Fruit fly (Drosophila melanogaster) whole organism, embryonic: ENCODE results near the gene Polr1D.

Experiments used
- Aef1 ChIP-seq: fragments of 200-800 bp; sonication (Bioruptor generic); IDR thresholded peaks from 3 replicates; pipeline ENCODE4 v1.3.6; 2022; ENCODE audit warnings: missing biosample characterization, missing genetic modification characterization
- BtbVII ChIP-seq: fragments of 200-800 bp; sonication (Bioruptor generic); optimal IDR thresholded peaks from 3 replicates; lab custom pipeline; 2017; ENCODE audit warnings: missing biosample characterization, mild to moderate bottlenecking, missing genetic modification characterization
- C15 ChIP-seq: fragments of 200-800 bp; sonication (Bioruptor generic); IDR thresholded peaks from 3 replicates; pipeline ENCODE4 v1.3.6; 2022; ENCODE audit warnings: missing biosample characterization, missing genetic modification characterization
- CG11695 ChIP-seq: fragments of 200-800 bp; sonication (Bioruptor generic); IDR thresholded peaks from 3 replicates; pipeline ENCODE4 v1.3.6; 2022; ENCODE audit warnings: missing biosample characterization, missing genetic modification characterization
- CG14014 ChIP-seq: fragments of 200-800 bp; sonication (Bioruptor generic); IDR thresholded peaks from 2 replicates; pipeline ENCODE4 v1.3.6; 2022; ENCODE audit warnings: missing biosample characterization, missing genetic modification characterization
- CG14710 ChIP-seq: fragments of 200-800 bp; sonication (Bioruptor generic); optimal IDR thresholded peaks from 3 replicates; lab custom pipeline; 2019; ENCODE audit warnings: missing biosample characterization, mild to moderate bottlenecking, missing genetic modification characterization, moderate library complexity
- CG14860 ChIP-seq: fragments of 200-800 bp; sonication (Bioruptor generic); IDR thresholded peaks from 3 replicates; pipeline ENCODE4 v1.3.6; 2022; ENCODE audit warnings: missing biosample characterization, missing genetic modification characterization; ENCODE audit not compliant: partially characterized antibody
- CG17385 ChIP-seq: fragments of 200-800 bp; sonication (Bioruptor generic); optimal IDR thresholded peaks from 3 replicates; lab custom pipeline; 2018; ENCODE audit warnings: missing biosample characterization, mild to moderate bottlenecking, missing genetic modification characterization
- CG2678 ChIP-seq: fragments of 200-800 bp; sonication (Bioruptor generic); optimal IDR thresholded peaks from 3 replicates; lab custom pipeline; 2019; ENCODE audit warnings: missing biosample characterization, mild to moderate bottlenecking, missing genetic modification characterization, moderate library complexity
- CG30431 ChIP-seq: fragments of 200-800 bp; sonication (Bioruptor generic); optimal IDR thresholded peaks from 2 replicates; lab custom pipeline; 2017; ENCODE audit warnings: missing biosample characterization, missing genetic modification characterization
- CG32772 ChIP-seq: fragments of 200-800 bp; sonication (Bioruptor generic); IDR thresholded peaks from 2 replicates; pipeline ENCODE4 v1.3.6; 2022; ENCODE audit warnings: missing biosample characterization, missing genetic modification characterization
- CG3847 ChIP-seq: fragments of 200-800 bp; sonication (Bioruptor generic); IDR thresholded peaks from 2 replicates; pipeline ENCODE4 v1.3.6; 2022; ENCODE audit warnings: missing biosample characterization, missing genetic modification characterization
- CG5953 ChIP-seq: fragments of 200-800 bp; sonication (Bioruptor generic); IDR thresholded peaks from 2 replicates; pipeline ENCODE4 v1.3.6; 2022; ENCODE audit warnings: missing biosample characterization, missing genetic modification characterization
- CG9215 ChIP-seq: fragments of 200-800 bp; sonication (Bioruptor generic); IDR thresholded peaks from 2 replicates; pipeline ENCODE4 v1.3.6; 2022; ENCODE audit warnings: missing biosample characterization, missing genetic modification characterization
- Dip3 ChIP-seq: fragments of 200-800 bp; sonication (Bioruptor generic); optimal IDR thresholded peaks from 3 replicates; lab custom pipeline; 2016; ENCODE audit warnings: missing biosample characterization, missing genetic modification characterization
- E2f2 ChIP-seq: fragments of 200-800 bp; sonication (Bioruptor generic); IDR thresholded peaks from 2 replicates; pipeline ENCODE4 v1.3.6; 2022; ENCODE audit warnings: missing biosample characterization, missing genetic modification characterization
- ERR ChIP-seq: fragments of 200-800 bp; sonication (Bioruptor generic); optimal IDR thresholded peaks from 2 replicates; lab custom pipeline; 2016; ENCODE audit warnings: missing biosample characterization, missing genetic modification characterization
- H2.0 ChIP-seq: fragments of 200-800 bp; sonication (Bioruptor generic); IDR thresholded peaks from 2 replicates; pipeline ENCODE4 v1.3.6; 2022; ENCODE audit warnings: missing biosample characterization, missing genetic modification characterization
- HLH4C ChIP-seq: fragments of 200-800 bp; sonication (Bioruptor generic); IDR thresholded peaks from 3 replicates; pipeline ENCODE4 v1.3.6; 2022; ENCODE audit warnings: missing biosample characterization, missing genetic modification characterization; ENCODE audit not compliant: partially characterized antibody
- Hr3 ChIP-seq: fragments of 200-800 bp; sonication (Bioruptor generic); optimal IDR thresholded peaks from 3 replicates; lab custom pipeline; 2016; ENCODE audit warnings: missing biosample characterization, missing genetic modification characterization
- Hr51 ChIP-seq, 2 experiments: fragments of 200-800 bp; sonication (Bioruptor generic); optimal IDR thresholded peaks; 2 replicates in 1 of 2; 3 replicates in 1 of 2; lab custom pipeline; 2016 to 2018; ENCODE audit warnings: missing biosample characterization in 2 of 2, missing genetic modification characterization in 2 of 2, mild to moderate bottlenecking in 1 of 2, moderate library complexity in 1 of 2
- Max ChIP-seq: fragments of 200-800 bp; sonication (Bioruptor generic); optimal IDR thresholded peaks from 2 replicates; lab custom pipeline; 2016; ENCODE audit warnings: missing biosample characterization, mild to moderate bottlenecking, missing genetic modification characterization
- Meics ChIP-seq: fragments of 200-800 bp; sonication (Bioruptor generic); optimal IDR thresholded peaks from 2 replicates; lab custom pipeline; 2017; ENCODE audit warnings: missing biosample characterization, mild to moderate bottlenecking, missing genetic modification characterization
- Myb ChIP-seq: fragments of 200-800 bp; sonication (Bioruptor generic); optimal IDR thresholded peaks from 2 replicates; lab custom pipeline; 2016; ENCODE audit warnings: missing biosample characterization, missing genetic modification characterization
- Nf-YC ChIP-seq: fragments of 200-800 bp; optimal IDR thresholded peaks from 3 replicates; lab custom pipeline; 2019; ENCODE audit warnings: missing biosample characterization, mild to moderate bottlenecking, missing genetic modification characterization, moderate library complexity
- PHDP ChIP-seq: fragments of 200-800 bp; sonication (Bioruptor generic); optimal IDR thresholded peaks from 3 replicates; lab custom pipeline; 2018; ENCODE audit warnings: missing biosample characterization, mild to moderate bottlenecking, missing genetic modification characterization, moderate library complexity
- al ChIP-seq: fragments of 200-800 bp; sonication (Bioruptor generic); IDR thresholded peaks from 2 replicates; pipeline ENCODE4 v1.3.6; 2022; ENCODE audit warnings: missing biosample characterization, missing genetic modification characterization
- az2 ChIP-seq: fragments of 200-800 bp; sonication (Bioruptor generic); optimal IDR thresholded peaks from 3 replicates; lab custom pipeline; 2016; ENCODE audit warnings: missing biosample characterization, missing genetic modification characterization
- bab2 ChIP-seq: fragments of 200-800 bp; sonication (Bioruptor generic); optimal IDR thresholded peaks from 2 replicates; lab custom pipeline; 2016; ENCODE audit warnings: missing biosample characterization, missing genetic modification characterization
- bsh ChIP-seq, 2 experiments: fragments of 200-800 bp; sonication (Bioruptor generic); optimal IDR thresholded peaks; 2 replicates each; lab custom pipeline; 2017 to 2018; ENCODE audit warnings: mild to moderate bottlenecking in 2 of 2, missing biosample characterization in 2 of 2, missing genetic modification characterization in 2 of 2, moderate library complexity in 1 of 2
- cato ChIP-seq: fragments of 200-800 bp; sonication (Bioruptor generic); optimal IDR thresholded peaks from 2 replicates; lab custom pipeline; 2016; ENCODE audit warnings: missing biosample characterization, missing genetic modification characterization, borderline replicate concordance
- danr ChIP-seq: fragments of 200-800 bp; sonication (Bioruptor generic); IDR thresholded peaks from 2 replicates; pipeline ENCODE4 v1.3.6; 2022; ENCODE audit warnings: missing biosample characterization, missing genetic modification characterization
- dysf ChIP-seq: fragments of 200-800 bp; sonication (Bioruptor generic); IDR thresholded peaks from 3 replicates; pipeline ENCODE4 v1.3.6; 2022; ENCODE audit warnings: missing biosample characterization, missing genetic modification characterization
- gem ChIP-seq: fragments of 200-800 bp; sonication (Bioruptor generic); optimal IDR thresholded peaks from 2 replicates; lab custom pipeline; 2019; ENCODE audit warnings: missing biosample characterization, mild to moderate bottlenecking, missing genetic modification characterization, moderate library complexity
- gsb ChIP-seq: fragments of 200-800 bp; sonication (Bioruptor generic); IDR thresholded peaks from 2 replicates; pipeline ENCODE4 v1.3.6; 2022; ENCODE audit warnings: missing biosample characterization, missing genetic modification characterization
- h ChIP-seq: fragments of >200 bp; optimal IDR thresholded peaks from 2 replicates; lab custom pipeline; 2017
- knrl ChIP-seq: fragments of 200-800 bp; sonication (Bioruptor generic); IDR thresholded peaks from 3 replicates; pipeline ENCODE4 v1.3.6; 2022; ENCODE audit warnings: missing biosample characterization, missing genetic modification characterization; ENCODE audit not compliant: partially characterized antibody
- lbe ChIP-seq: fragments of 200-800 bp; sonication (Bioruptor generic); optimal IDR thresholded peaks from 2 replicates; lab custom pipeline; 2016; ENCODE audit warnings: missing biosample characterization, mild to moderate bottlenecking, missing genetic modification characterization
- lov ChIP-seq, 2 experiments: fragments of 200-800 bp in 1 of 2; fragments of >200 bp in 1 of 2; sonication (Bioruptor generic) in 1 of 2; IDR thresholded peaks in 1 of 2; optimal IDR thresholded peaks in 1 of 2; 2 replicates in 1 of 2; 3 replicates in 1 of 2; pipeline versions ENCODE4 v1.3.6 to Lab custom; 2017 to 2022; ENCODE audit warnings: missing biosample characterization in 1 of 2, missing genetic modification characterization in 1 of 2
- mam ChIP-seq: fragments of 200-800 bp; sonication (Bioruptor generic); optimal IDR thresholded peaks from 3 replicates; lab custom pipeline; 2016; ENCODE audit warnings: missing biosample characterization, missing genetic modification characterization
- nerfin-1 ChIP-seq: fragments of 200-800 bp; sonication (Bioruptor generic); optimal IDR thresholded peaks from 3 replicates; lab custom pipeline; 2019; ENCODE audit warnings: missing biosample characterization, mild to moderate bottlenecking, missing genetic modification characterization, moderate library complexity
- otp ChIP-seq: fragments of 200-800 bp; sonication (Bioruptor generic); IDR thresholded peaks from 3 replicates; pipeline ENCODE4, ENCODE4 v1.3.6; 2022; ENCODE audit warnings: missing biosample characterization, missing genetic modification characterization
- ro ChIP-seq: fragments of 200-800 bp; sonication (Bioruptor generic); IDR thresholded peaks from 2 replicates; pipeline ENCODE4 v1.3.6; 2022; ENCODE audit warnings: missing biosample characterization, missing genetic modification characterization
- row ChIP-seq: fragments of 200-800 bp; sonication (Bioruptor generic); IDR thresholded peaks from 3 replicates; pipeline ENCODE4 v1.3.6; 2022; ENCODE audit warnings: missing biosample characterization, missing genetic modification characterization
- salm ChIP-seq: fragments of 200-800 bp; sonication (Bioruptor generic); optimal IDR thresholded peaks from 2 replicates; lab custom pipeline; 2018; ENCODE audit warnings: missing biosample characterization, mild to moderate bottlenecking, missing genetic modification characterization
- sim ChIP-seq: fragments of 200-800 bp; sonication (Bioruptor generic); IDR thresholded peaks from 2 replicates; pipeline ENCODE4 v1.3.6; 2022; ENCODE audit warnings: missing biosample characterization, missing genetic modification characterization
- slou ChIP-seq: fragments of 200-800 bp; sonication (Bioruptor generic); optimal IDR thresholded peaks from 3 replicates; lab custom pipeline; 2016; ENCODE audit warnings: missing biosample characterization, missing genetic modification characterization
- stwl ChIP-seq: fragments of 200-800 bp; sonication (Bioruptor generic); optimal IDR thresholded peaks from 3 replicates; lab custom pipeline; 2018; ENCODE audit warnings: missing biosample characterization, mild to moderate bottlenecking, missing genetic modification characterization, moderate library complexity
- ttk ChIP-seq: fragments of 200-800 bp; sonication (Bioruptor generic); IDR thresholded peaks from 2 replicates; pipeline ENCODE4 v2.1.2; 2022; ENCODE audit warnings: missing biosample characterization, missing genetic modification characterization
- vvl ChIP-seq: fragments of 200-800 bp; sonication (Bioruptor generic); IDR thresholded peaks from 2 replicates; pipeline ENCODE4 v1.3.6; 2022; ENCODE audit warnings: missing biosample characterization, missing genetic modification characterization

Gene Polr1D

DNA sequence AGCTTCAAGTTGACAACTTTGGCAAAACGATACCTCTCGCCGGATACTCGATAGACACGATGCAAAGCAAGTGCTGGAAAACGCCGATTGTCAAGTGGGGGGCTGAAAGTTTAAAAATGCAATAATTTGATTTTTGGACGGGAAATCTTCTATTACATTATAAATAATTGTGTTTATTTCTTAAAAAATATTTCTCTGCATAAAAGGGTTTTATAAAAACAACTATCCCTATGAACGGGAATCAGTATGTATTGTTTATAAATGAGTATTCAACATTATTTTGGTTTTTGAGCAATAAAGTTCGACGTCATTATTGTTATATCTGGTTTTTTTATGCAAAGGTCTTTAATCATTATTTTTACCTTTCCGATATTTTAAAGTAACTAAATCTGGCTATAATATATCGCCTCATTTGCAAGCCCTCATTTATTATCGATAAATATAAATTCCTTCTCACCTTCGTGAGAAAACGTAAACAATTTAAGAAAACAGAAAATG, 3.1 kb downstream of the Polr1D start, which contains the start of the genes AsnRS and DCTN6-p27 (continued):
- TF ChIP-seq gsb (GFP tag; lab: Robert Waterston, UW) (no peak), ttk (GFP tag; lab: Robert Waterston, UW) (peak; percentile 58; the same call in 1 of the 2 replicates), row (GFP tag; lab: Robert Waterston, UW) (peak; percentile 65), Aef1 (GFP tag; lab: Robert Waterston, UW) (peak; percentile 28; the same call in 2 of the 3 replicates), al (GFP tag; lab: Robert Waterston, UW) (peak; percentile 33; the same call in 1 of the 2 replicates), CG14860 (GFP tag; lab: Robert Waterston, UW) (peak; percentile 71; the same call in 2 of the 3 replicates), vvl (GFP tag; lab: Robert Waterston, UW) (peak; percentile 84), knrl (peak; percentile 75; the same call in 2 of the 3 replicates), gem (tag; lab: Kevin White, UChicago) (peak; percentile 76), nerfin-1 (tag; lab: Kevin White, UChicago) (peak; percentile 90), CG11695 (GFP tag; lab: Robert Waterston, UW) (peak; percentile 60; the same call in 1 of the 3 replicates), ro (GFP tag; lab: Robert Waterston, UW) (no peak), Max (peak; percentile 79), CG5953 (GFP tag; lab: Robert Waterston, UW) (0 out of 2 replicates have a peak, but pooled peaks have one; percentile 48), Myb (peak; percentile 35), Hr51 (GFP tag; optimal IDR thresholded peaks at IDR 0.05; lab: Kevin White, UChicago) (peak; percentile 46 to 65), stwl (tag; lab: Kevin White, UChicago) (peak; percentile 69), Hr3 (GFP tag; lab: Kevin White, UChicago) (peak; percentile 71), salm (tag; lab: Kevin White, UChicago) (peak; percentile 10), CG17385 (GFP tag; lab: Kevin White, UChicago) (peak; percentile 67), Meics (GFP tag; lab: Kevin White, UChicago) (peak; percentile 65), mam (peak; percentile 77), lov (optimal IDR thresholded peaks at IDR 0.05; lab: Kevin White, UChicago) (no peak), lov (GFP tag; IDR thresholded peaks at IDR 0.05; lab: Robert Waterston, UW) (no peak), slou (GFP tag; lab: Kevin White, UChicago) (peak; percentile 44), danr (no peak), PHDP (peak; percentile 57), HLH4C (GFP tag; lab: Robert Waterston, UW) (peak; percentile 78), CG2678 (tag; lab: Kevin White, UChicago) (peak; percentile 76), otp (GFP tag; lab: Robert Waterston, UW) (0 out of 3 replicates have a peak, but pooled peaks have one; percentile 40), CG3847 (GFP tag; lab: Robert Waterston, UW) (peak; percentile 63), CG32772 (GFP tag; lab: Robert Waterston, UW) (0 out of 2 replicates have a peak, but pooled peaks have one; percentile 19), Nf-YC (peak; percentile 68), C15 (GFP tag; lab: Robert Waterston, UW) (no peak), BtbVII (peak; percentile 53), CG30431 (GFP tag; lab: Kevin White, UChicago) (peak; percentile 14), ERR (GFP tag; lab: Kevin White, UChicago) (peak; percentile 36), az2 (GFP tag; lab: Kevin White, UChicago) (peak; percentile 66), sim (GFP tag; lab: Robert Waterston, UW) (no peak), H2.0 (GFP tag; lab: Robert Waterston, UW) (peak; percentile 45; the same call in 1 of the 2 replicates), Dip3 (peak; percentile 71), CG14710 (tag; lab: Kevin White, UChicago) (peak; percentile 77), CG14014 (GFP tag; lab: Robert Waterston, UW) (peak; percentile 65), lbe (peak; percentile 51), E2f2 (peak; percentile 66), cato (GFP tag; lab: Kevin White, UChicago) (peak; percentile 64), dysf (GFP tag; lab: Robert Waterston, UW) (peak; percentile 62; the same call in 2 of the 3 replicates), h (lab: Kevin White, UChicago) (no peak), CG9215 (no peak), bsh (GFP tag; optimal IDR thresholded peaks at IDR 0.05; lab: Kevin White, UChicago) (peak in 1 of 2 experiments; percentile 60), bab2 (GFP tag; lab: Kevin White, UChicago) (peak; percentile 39)
